Worm (Caenorhabditis elegans): Measurements from ENCODE around the gene pitr-4.

ce11 chrV:9621437-9621836 is 40.0 kb downstream of the pitr-4 start:
- TF ChIP-seq ama-1 (optimal IDR thresholded peaks at IDR 0.05) (no peak), scrt-1 (GFP tag; IDR thresholded peaks at IDR 0.05) (no peak), ceh-13 (GFP tag; optimal IDR thresholded peaks at IDR 0.05) (no peak), tra-4 (tag; optimal IDR thresholded peaks at IDR 0.05) (no peak), tbx-37 (GFP tag; conservative IDR thresholded peaks at IDR 0.05) (no peak), flt-1 (GFP tag; IDR thresholded peaks at IDR 0.05) (no peak), ets-7 (tag; optimal IDR thresholded peaks at IDR 0.05) (no peak), hnd-1 (tag; optimal IDR thresholded peaks at IDR 0.05) (no peak), aly-1 (tag; optimal IDR thresholded peaks at IDR 0.05) (no peak), ceh-36 (tag; optimal IDR thresholded peaks at IDR 0.05) (no peak), hmg-4 (GFP tag; optimal IDR thresholded peaks at IDR 0.05) (no peak), hmbx-1 (tag; optimal IDR thresholded peaks at IDR 0.05) (no peak)
